Fruit fly (Drosophila melanogaster) Kc167 (cell line): ENCODE results near the gene CG11760.

Experiments used
- psq ChIP-seq: fragments of >200 bp; optimal IDR thresholded peaks from 2 replicates; lab custom pipeline; 2017; ENCODE audit warnings: missing external identifiers
- ttk ChIP-seq: sonication (Bioruptor generic); optimal IDR thresholded peaks from 2 replicates; lab custom pipeline; 2017; ENCODE audit warnings: missing external identifiers

DNA sequence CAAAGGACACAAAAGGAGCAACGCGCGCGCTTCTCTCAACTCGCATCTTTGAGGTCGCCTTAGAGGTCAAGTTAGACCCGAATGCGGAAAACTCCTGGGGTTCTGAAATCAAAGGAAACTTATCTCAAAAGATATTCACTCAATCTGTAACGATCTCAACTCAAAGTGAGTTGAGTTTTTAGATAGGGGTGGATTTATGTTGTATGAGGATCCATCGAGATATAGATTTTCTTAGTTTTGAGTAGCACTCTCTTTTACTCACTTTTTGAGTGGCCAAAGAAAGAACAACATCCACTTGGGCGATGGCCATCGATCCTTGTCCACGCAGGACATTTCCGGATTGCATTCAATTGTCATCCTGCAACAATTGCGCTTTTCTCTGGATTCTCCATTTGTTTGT lies 38.4 kb upstream of the CG11760 start:
- TF ChIP-seq psq (lab: Kevin White, UChicago) (no peak), ttk (no peak)
